Worm (Caenorhabditis elegans) whole organism, L1 larva: ENCODE data around the gene ceh-23.

Experiments
- C16A3.4 ChIP-seq: fragments of 150-350 bp; optimal IDR thresholded peaks from 2 replicates; lab custom pipeline; 2014; ENCODE audit warnings: missing biosample characterization, missing genetic modification characterization
- ceh-8 ChIP-seq: fragments of 200-800 bp; sonication (Bioruptor generic); optimal IDR thresholded peaks from 2 replicates; lab custom pipeline; 2018; ENCODE audit warnings: mild to moderate bottlenecking, missing genetic modification characterization, moderate library complexity, missing compliant biosample characterization
- ceh-88 ChIP-seq: fragments of 200-800 bp; sonication (Bioruptor generic); IDR thresholded peaks from 2 replicates; pipeline ENCODE4 v1.3.6; 2022; ENCODE audit warnings: missing genetic modification characterization, missing compliant biosample characterization
- dpl-1 ChIP-seq, 3 experiments: fragments of 150-350 bp in 2 of 3; sonication (generic microtip) in 1 of 3; optimal IDR thresholded peaks; 2 replicates each; lab custom pipeline; 2014 to 2017; ENCODE audit warnings: missing biosample characterization in 3 of 3, missing genetic modification characterization in 3 of 3, missing genetic modification reagents in 3 of 3
- dsc-1 ChIP-seq: sonication (generic microtip); optimal IDR thresholded peaks from 2 replicates; lab custom pipeline; 2016; ENCODE audit warnings: mild to moderate bottlenecking, missing genetic modification characterization, missing compliant biosample characterization
- efl-1 ChIP-seq, 4 experiments: fragments of 150-350 bp; optimal IDR thresholded peaks in 3 of 4; peaks in 1 of 4; 1 replicate in 1 of 4; 2 replicates in 3 of 4; lab custom pipeline; 2014; ENCODE audit warnings: missing biosample characterization in 2 of 4, missing genetic modification characterization in 2 of 4, missing genetic modification reagents in 2 of 4
- egl-13 ChIP-seq: sonication (generic microtip); optimal IDR thresholded peaks from 2 replicates; lab custom pipeline; 2016; ENCODE audit warnings: missing genotype, missing genetic modification reagents, missing genetic modification characterization, missing compliant biosample characterization
- elt-2 ChIP-seq: sonication (generic microtip); optimal IDR thresholded peaks from 2 replicates; lab custom pipeline; 2016; ENCODE audit warnings: missing genetic modification characterization, mild to moderate bottlenecking, inconsistent platforms, missing compliant biosample characterization, missing genetic modification reagents
- fkh-8 ChIP-seq: sonication (generic microtip); optimal IDR thresholded peaks from 2 replicates; lab custom pipeline; 2016; ENCODE audit warnings: mild to moderate bottlenecking, missing genetic modification characterization, missing compliant biosample characterization
- hlh-17 ChIP-seq: fragments of 200-800 bp; sonication (Bioruptor generic); optimal IDR thresholded peaks from 2 replicates; lab custom pipeline; 2018; ENCODE audit warnings: missing genetic modification characterization, mild to moderate bottlenecking, missing compliant biosample characterization, moderate library complexity, borderline replicate concordance
- hlh-4 ChIP-seq: sonication (generic microtip); optimal IDR thresholded peaks from 2 replicates; lab custom pipeline; 2016; ENCODE audit warnings: mild to moderate bottlenecking, missing genetic modification characterization, missing compliant biosample characterization
- hpl-2 ChIP-seq: fragments of 150-350 bp; optimal IDR thresholded peaks from 2 replicates; lab custom pipeline; 2014; ENCODE audit warnings: missing biosample characterization, missing genetic modification reagents, missing genetic modification characterization
- irx-1 ChIP-seq: sonication (generic microtip); optimal IDR thresholded peaks from 2 replicates; lab custom pipeline; 2016; ENCODE audit warnings: missing genetic modification characterization, missing compliant biosample characterization
- isw-1 ChIP-seq: fragments of 200-800 bp; sonication (Bioruptor generic); IDR thresholded peaks from 2 replicates; pipeline ENCODE4 v1.3.6; 2022; ENCODE audit warnings: missing genetic modification characterization, missing compliant biosample characterization
- lin-14 ChIP-seq: fragments of 200-800 bp; sonication (Bioruptor generic); optimal IDR thresholded peaks from 2 replicates; lab custom pipeline; 2018; ENCODE audit warnings: mild to moderate bottlenecking, missing genetic modification characterization, moderate library complexity, missing compliant biosample characterization
- lin-15B ChIP-seq: fragments of 150-350 bp; sonication (generic microtip); optimal IDR thresholded peaks from 3 replicates; lab custom pipeline; 2014; ENCODE audit warnings: missing biosample characterization, missing genetic modification characterization
- lsy-2 ChIP-seq, 2 experiments: fragments of 150-350 bp; optimal IDR thresholded peaks; 2 replicates each; lab custom pipeline; 2014; ENCODE audit warnings: missing biosample characterization in 2 of 2, missing genetic modification characterization in 2 of 2
- mdl-1 ChIP-seq, 2 experiments: fragments of 150-350 bp; optimal IDR thresholded peaks; 2 replicates each; lab custom pipeline; 2014 to 2017; ENCODE audit warnings: missing biosample characterization in 2 of 2, missing genetic modification characterization in 2 of 2, inconsistent platforms in 1 of 2
- mef-2 ChIP-seq: fragments of 150-350 bp; optimal IDR thresholded peaks from 2 replicates; lab custom pipeline; 2014; ENCODE audit warnings: missing biosample characterization, missing genetic modification characterization
- nhr-11 ChIP-seq: fragments of 150-350 bp; optimal IDR thresholded peaks from 2 replicates; lab custom pipeline; 2014; ENCODE audit warnings: missing biosample characterization, missing genetic modification characterization
- nhr-19 ChIP-seq: fragments of 200-800 bp; sonication (Bioruptor generic); conservative IDR thresholded peaks from 2 replicates; pipeline ENCODE4 v1.3.6; 2022; ENCODE audit warnings: missing genetic modification characterization, missing compliant biosample characterization
- nhr-20 ChIP-seq: sonication (generic microtip); optimal IDR thresholded peaks from 2 replicates; lab custom pipeline; 2016; ENCODE audit warnings: mild to moderate bottlenecking, missing genetic modification characterization, missing compliant biosample characterization
- nhr-237 ChIP-seq: fragments of 150-350 bp; optimal IDR thresholded peaks from 2 replicates; lab custom pipeline; 2014; ENCODE audit warnings: missing biosample characterization, missing genetic modification characterization
- nhr-47 ChIP-seq: sonication (generic microtip); optimal IDR thresholded peaks from 2 replicates; lab custom pipeline; 2016; ENCODE audit warnings: mild to moderate bottlenecking, missing genetic modification characterization, moderate library complexity, missing compliant biosample characterization
- nhr-71 ChIP-seq: sonication (generic microtip); optimal IDR thresholded peaks from 2 replicates; lab custom pipeline; 2016; ENCODE audit warnings: mild to moderate bottlenecking, missing genetic modification characterization, moderate library complexity, missing compliant biosample characterization
- nhr-76 ChIP-seq: sonication (generic microtip); optimal IDR thresholded peaks from 2 replicates; lab custom pipeline; 2017; ENCODE audit warnings: missing biosample characterization, missing genetic modification characterization
- nhr-85 ChIP-seq: sonication (generic microtip); peaks from one replicate; lab custom pipeline; 2016; ENCODE audit warnings: missing genetic modification characterization, inconsistent platforms, missing compliant biosample characterization
- nhr-90 ChIP-seq: sonication (generic microtip); optimal IDR thresholded peaks from 2 replicates; lab custom pipeline; 2016; ENCODE audit warnings: mild to moderate bottlenecking, missing genetic modification characterization, missing compliant biosample characterization; ENCODE audit not compliant: poor library complexity
- pag-3 ChIP-seq: sonication (generic microtip); optimal IDR thresholded peaks from 2 replicates; lab custom pipeline; 2017; ENCODE audit warnings: missing genetic modification characterization, mild to moderate bottlenecking, missing compliant biosample characterization, antibody characterized with exemption, borderline replicate concordance; ENCODE audit not compliant: insufficient read depth
- pax-3 ChIP-seq: fragments of 200-800 bp; sonication (Bioruptor generic); optimal IDR thresholded peaks from 2 replicates; lab custom pipeline; 2018; ENCODE audit warnings: mild to moderate bottlenecking, missing genetic modification characterization, moderate library complexity, missing compliant biosample characterization
- pqm-1 ChIP-seq: sonication (generic microtip); optimal IDR thresholded peaks from 3 replicates; lab custom pipeline; 2017; ENCODE audit warnings: missing biosample characterization, missing genetic modification characterization
- rnt-1 ChIP-seq: sonication (generic microtip); optimal IDR thresholded peaks from 2 replicates; lab custom pipeline; 2016; ENCODE audit warnings: mild to moderate bottlenecking, missing genetic modification characterization, moderate library complexity, missing compliant biosample characterization
- snu-23 ChIP-seq: sonication (generic microtip); optimal IDR thresholded peaks from 2 replicates; lab custom pipeline; 2016; ENCODE audit warnings: missing genetic modification characterization, missing compliant biosample characterization
- sox-4 ChIP-seq: sonication (generic microtip); optimal IDR thresholded peaks from 2 replicates; lab custom pipeline; 2016; ENCODE audit warnings: missing genetic modification characterization, missing compliant biosample characterization
- swsn-7 ChIP-seq: sonication (generic microtip); optimal IDR thresholded peaks from 2 replicates; lab custom pipeline; 2016; ENCODE audit warnings: missing genetic modification characterization, missing compliant biosample characterization
- tbx-2 ChIP-seq: sonication (generic microtip); optimal IDR thresholded peaks from 2 replicates; lab custom pipeline; 2016; ENCODE audit warnings: missing genetic modification characterization, missing compliant biosample characterization
- unc-62 ChIP-seq: fragments of 150-350 bp; optimal IDR thresholded peaks from 2 replicates; lab custom pipeline; 2014; ENCODE audit warnings: missing biosample characterization, missing genetic modification reagents, missing genetic modification characterization
- vab-15 ChIP-seq: sonication (generic microtip); optimal IDR thresholded peaks from 2 replicates; lab custom pipeline; 2017; ENCODE audit warnings: missing genotype, mild to moderate bottlenecking, missing genetic modification characterization, missing compliant biosample characterization
- zag-1 ChIP-seq: fragments of 150-350 bp; optimal IDR thresholded peaks from 2 replicates; lab custom pipeline; 2014; ENCODE audit warnings: missing biosample characterization, missing genetic modification characterization
- ztf-11 ChIP-seq, 2 experiments: sonication (generic microtip); optimal IDR thresholded peaks; 2 replicates each; lab custom pipeline; 2016 to 2017; ENCODE audit warnings: missing genetic modification characterization in 2 of 2, missing biosample characterization in 1 of 2, missing compliant biosample characterization in 1 of 2

The ceh-23 gene

DNA sequence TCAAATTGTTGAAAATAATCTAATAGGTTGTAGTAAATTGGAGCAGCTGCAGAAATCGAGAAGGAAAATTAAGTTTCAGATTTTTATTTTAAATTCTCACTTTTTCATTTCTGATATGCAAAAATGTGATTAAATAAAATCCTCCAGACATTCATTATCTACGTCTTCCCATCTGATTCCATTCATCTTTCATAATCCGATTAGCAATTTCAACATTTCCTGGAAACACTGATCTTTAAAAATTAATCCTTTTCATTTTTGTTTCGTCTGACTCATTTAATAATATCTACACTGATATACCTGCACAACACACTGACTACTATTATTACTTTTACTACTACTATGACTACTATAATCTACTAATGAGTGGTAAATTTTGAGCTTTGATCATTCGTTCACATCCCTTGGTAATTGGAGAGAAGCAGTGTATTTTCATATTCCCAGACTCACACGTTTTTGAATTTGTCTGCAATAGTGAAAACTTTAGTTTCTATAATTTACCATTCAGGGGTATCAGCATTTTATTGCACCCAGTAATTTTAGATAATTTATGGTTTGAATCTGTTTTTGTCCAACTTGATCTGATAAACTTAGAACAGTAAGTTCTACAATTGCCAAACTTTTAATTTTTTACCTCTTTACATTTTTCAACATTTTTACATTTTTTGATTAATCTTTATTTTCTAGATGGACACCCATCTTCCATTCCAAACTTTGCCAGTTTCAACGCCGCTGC lies at the start of gene ceh-23:
Gene ceh-23 (plus strand): TSS at position 686 of the 736 bp plus-strand sequence.
- peak; percentile 38 for TF ChIP-seq nhr-71 (tag; lab: Kevin White, UChicago)
- TF ChIP-seq nhr-11 (tag; lab: Kevin White, UChicago) = peak; percentile 29
- TF ChIP-seq lsy-2 (tag; optimal IDR thresholded peaks at IDR 0.05; lab: Kevin White, UChicago) = peak in 1 of 2 experiments; percentile 2
- no peak for TF ChIP-seq hlh-17
- peak; percentile 61 for TF ChIP-seq fkh-8 (tag; lab: Kevin White, UChicago)
- TF ChIP-seq C16A3.4 (tag; lab: Kevin White, UChicago) = no peak
- peak; percentile 57 for TF ChIP-seq nhr-47 (tag; lab: Kevin White, UChicago)
- TF ChIP-seq nhr-20 = peak; percentile 16
- no peak for TF ChIP-seq nhr-76 (tag; lab: Kevin White, UChicago)
- TF ChIP-seq egl-13 = peak; percentile 38
- peak; percentile 96 for TF ChIP-seq dsc-1 (tag; lab: Kevin White, UChicago)
- no peak for TF ChIP-seq unc-62 (GFP tag; lab: Kevin White, UChicago)
- TF ChIP-seq isw-1 (GFP tag; lab: Robert Waterston, UW) = no peak
- TF ChIP-seq ceh-8 = peak; percentile 43
- peak; percentile 76 for TF ChIP-seq pax-3 (tag; lab: Kevin White, UChicago)
- TF ChIP-seq irx-1 = no peak
- no peak for TF ChIP-seq pqm-1 (tag; lab: Kevin White, UChicago)
- no peak for TF ChIP-seq dpl-1 (GFP tag; optimal IDR thresholded peaks at IDR 0.05; lab: Kevin White, UChicago)
- TF ChIP-seq sox-4 = peak; percentile 14

ce11 chrIII:7790522-7790921 lies 48.9 kb upstream of the ceh-23 start:
- TF ChIP-seq swsn-7 = no peak
- peak; percentile 21 for TF ChIP-seq snu-23 (GFP tag; lab: Kevin White, UChicago)
- no peak for TF ChIP-seq dpl-1 (GFP tag; optimal IDR thresholded peaks at IDR 0.05; lab: Kevin White, UChicago)
- TF ChIP-seq mef-2 (tag; lab: Kevin White, UChicago) = no peak
- TF ChIP-seq zag-1 = no peak
- TF ChIP-seq hlh-4 = no peak
- TF ChIP-seq rnt-1 (tag; lab: Kevin White, UChicago) = peak; percentile 66
- TF ChIP-seq elt-2 = no peak
- TF ChIP-seq mdl-1 (tag; optimal IDR thresholded peaks at IDR 0.05; lab: Kevin White, UChicago) = no peak
- no peak for TF ChIP-seq nhr-90
- TF ChIP-seq nhr-19 (GFP tag; lab: Robert Waterston, UW) = peak; percentile 33; the same call in 1 of the 2 replicates
- TF ChIP-seq lin-15B = no peak
- peak in 1 of 2 experiments; percentile 16 for TF ChIP-seq ztf-11 (tag; optimal IDR thresholded peaks at IDR 0.05; lab: Kevin White, UChicago)
- TF ChIP-seq nhr-47 (tag; lab: Kevin White, UChicago) = no peak
- TF ChIP-seq lin-14 (GFP tag; lab: Kevin White, UChicago) = peak; percentile 56
- TF ChIP-seq lsy-2 (tag; optimal IDR thresholded peaks at IDR 0.05; lab: Kevin White, UChicago) = peak; percentile 60 to 81
- peak; percentile 76 for TF ChIP-seq nhr-85 (tag; lab: Kevin White, UChicago)
- peak; percentile 5 for TF ChIP-seq vab-15 (tag; lab: Kevin White, UChicago)
- TF ChIP-seq pag-3 (tag; lab: Kevin White, UChicago) = no peak
- TF ChIP-seq tbx-2 (tag; lab: Kevin White, UChicago) = peak; percentile 6
- no peak for TF ChIP-seq efl-1 (optimal IDR thresholded peaks at IDR 0.05; lab: Kevin White, UChicago)
- peak in 1 of 2 experiments; percentile 64 for TF ChIP-seq efl-1 (GFP tag; optimal IDR thresholded peaks at IDR 0.05 in 1 of 2; lab: Kevin White, UChicago)
- no peak for TF ChIP-seq nhr-20
- no peak for TF ChIP-seq hpl-2 (GFP tag; lab: Kevin White, UChicago)
- TF ChIP-seq ceh-88 = no peak
- no peak for TF ChIP-seq nhr-237 (tag; lab: Kevin White, UChicago)
- peak; percentile 65 for TF ChIP-seq nhr-71 (tag; lab: Kevin White, UChicago)
- TF ChIP-seq, all 84 proteins: peak for 11
